Worm (Caenorhabditis elegans) whole organism, L2 larva: Measurements from ENCODE around the gene lpin-1.

Experiments
- F13H6.1 ChIP-seq: sonication (generic microtip); optimal IDR thresholded peaks from 2 replicates; lab custom pipeline; 2016; ENCODE audit warnings: missing genetic modification characterization, missing compliant biosample characterization
- R02D3.7 ChIP-seq: fragments of 150-350 bp; optimal IDR thresholded peaks from 2 replicates; lab custom pipeline; 2014; ENCODE audit warnings: missing biosample characterization, missing genetic modification characterization
- Y55F3AM.14 ChIP-seq: fragments of 200-800 bp; sonication (Bioruptor generic); optimal IDR thresholded peaks from 2 replicates; lab custom pipeline; 2018; ENCODE audit warnings: mild to moderate bottlenecking, missing genetic modification characterization, missing compliant biosample characterization
- ZK546.5 ChIP-seq: sonication (generic microtip); optimal IDR thresholded peaks from 2 replicates; lab custom pipeline; 2017; ENCODE audit warnings: missing biosample characterization, missing genetic modification characterization
- alr-1 ChIP-seq: fragments of 150-350 bp; optimal IDR thresholded peaks from 2 replicates; lab custom pipeline; 2014; ENCODE audit warnings: missing biosample characterization, missing genetic modification characterization
- ama-1 ChIP-seq: fragments of 150-350 bp; optimal IDR thresholded peaks from 2 replicates; lab custom pipeline; 2018; ENCODE audit warnings: inconsistent platforms
- ceh-82 ChIP-seq: fragments of 150-350 bp; optimal IDR thresholded peaks from 2 replicates; lab custom pipeline; 2014; ENCODE audit warnings: missing biosample characterization, missing genetic modification characterization
- crh-2 ChIP-seq: sonication (generic microtip); optimal IDR thresholded peaks from 2 replicates; lab custom pipeline; 2017; ENCODE audit warnings: missing biosample characterization, missing genetic modification characterization
- dmd-4 ChIP-seq: sonication (generic microtip); optimal IDR thresholded peaks from 2 replicates; lab custom pipeline; 2017; ENCODE audit warnings: missing biosample characterization, missing genetic modification characterization
- egl-27 ChIP-seq: sonication (generic microtip); optimal IDR thresholded peaks from 3 replicates; lab custom pipeline; 2017; ENCODE audit warnings: missing biosample characterization, missing genetic modification reagents, missing genetic modification characterization
- elt-1 ChIP-seq: fragments of 150-350 bp; optimal IDR thresholded peaks from 2 replicates; lab custom pipeline; 2014; ENCODE audit warnings: missing biosample characterization, missing genetic modification characterization
- elt-3 ChIP-seq: sonication (generic microtip); optimal IDR thresholded peaks from 2 replicates; lab custom pipeline; 2017; ENCODE audit warnings: missing biosample characterization, missing genetic modification characterization
- fos-1 ChIP-seq: fragments of 150-350 bp; optimal IDR thresholded peaks from 2 replicates; lab custom pipeline; 2014; ENCODE audit warnings: missing biosample characterization, missing genetic modification characterization
- gmeb-1 ChIP-seq: fragments of 150-350 bp; optimal IDR thresholded peaks from 2 replicates; lab custom pipeline; 2014; ENCODE audit warnings: missing biosample characterization, missing genetic modification characterization
- lin-13 ChIP-seq: fragments of 150-350 bp; optimal IDR thresholded peaks from 2 replicates; lab custom pipeline; 2014; ENCODE audit warnings: missing biosample characterization, missing genetic modification reagents, missing genetic modification characterization
- lin-39 ChIP-seq: fragments of 150-350 bp; optimal IDR thresholded peaks from 2 replicates; lab custom pipeline; 2014; ENCODE audit warnings: missing biosample characterization, missing genetic modification reagents, missing genetic modification characterization
- lsy-2 ChIP-seq, 2 experiments: fragments of 150-350 bp in 1 of 2; sonication (generic microtip) in 1 of 2; optimal IDR thresholded peaks; 2 replicates each; lab custom pipeline; 2014 to 2017; ENCODE audit warnings: missing biosample characterization in 2 of 2, missing genetic modification characterization in 2 of 2
- mdl-1 ChIP-seq, 2 experiments: fragments of 150-350 bp in 1 of 2; sonication (generic microtip) in 1 of 2; optimal IDR thresholded peaks; 2 replicates each; lab custom pipeline; 2017; ENCODE audit warnings: missing biosample characterization in 2 of 2, missing genetic modification characterization in 2 of 2
- nhr-11 ChIP-seq: fragments of 150-350 bp; optimal IDR thresholded peaks from 2 replicates; lab custom pipeline; 2014; ENCODE audit warnings: missing biosample characterization, missing genetic modification characterization
- nhr-129 ChIP-seq: fragments of 150-350 bp; optimal IDR thresholded peaks from 2 replicates; lab custom pipeline; 2014; ENCODE audit warnings: missing biosample characterization, missing genetic modification characterization
- nhr-21 ChIP-seq: fragments of 150-350 bp; optimal IDR thresholded peaks from 2 replicates; lab custom pipeline; 2014; ENCODE audit warnings: missing biosample characterization, missing genetic modification characterization
- nhr-23 ChIP-seq: fragments of 150-350 bp; optimal IDR thresholded peaks from 2 replicates; lab custom pipeline; 2014; ENCODE audit warnings: missing biosample characterization, missing genetic modification reagents, missing genetic modification characterization
- nhr-25 ChIP-seq: fragments of 150-350 bp; sonication (generic microtip); optimal IDR thresholded peaks from 3 replicates; lab custom pipeline; 2014; ENCODE audit warnings: missing biosample characterization, missing genetic modification characterization
- nhr-6 ChIP-seq: fragments of 150-350 bp; optimal IDR thresholded peaks from 2 replicates; lab custom pipeline; 2014; ENCODE audit warnings: missing biosample characterization, missing genetic modification characterization
- peb-1 ChIP-seq: fragments of 150-350 bp; optimal IDR thresholded peaks from 2 replicates; lab custom pipeline; 2014; ENCODE audit warnings: missing biosample characterization, missing genetic modification characterization
- skn-1 ChIP-seq: sonication (generic microtip); optimal IDR thresholded peaks from 2 replicates; lab custom pipeline; 2017; ENCODE audit warnings: missing biosample characterization, missing genetic modification characterization
- sma-3 ChIP-seq: sonication (generic microtip); optimal IDR thresholded peaks from 2 replicates; lab custom pipeline; 2016; ENCODE audit warnings: missing genetic modification reagents, missing genetic modification characterization, missing compliant biosample characterization
- sma-9 ChIP-seq, 2 experiments: fragments of 150-350 bp in 1 of 2; sonication (generic microtip) in 1 of 2; optimal IDR thresholded peaks; 2 replicates each; lab custom pipeline; 2014 to 2016; ENCODE audit warnings: missing genetic modification characterization in 2 of 2, mild to moderate bottlenecking in 1 of 2, missing biosample characterization in 1 of 2, missing compliant biosample characterization in 1 of 2, missing genetic modification reagents in 1 of 2, moderate library complexity in 1 of 2
- snpc-4 ChIP-seq: fragments of 150-350 bp; optimal IDR thresholded peaks from 2 replicates; lab custom pipeline; 2014; ENCODE audit warnings: missing biosample characterization, missing genetic modification characterization
- unc-39 ChIP-seq: fragments of 150-350 bp; optimal IDR thresholded peaks from 2 replicates; lab custom pipeline; 2014; ENCODE audit warnings: missing biosample characterization, missing genetic modification characterization
- unc-55 ChIP-seq: fragments of 150-350 bp; sonication (generic microtip); optimal IDR thresholded peaks from 3 replicates; lab custom pipeline; 2014; ENCODE audit warnings: missing biosample characterization, missing genetic modification reagents, missing genetic modification characterization
- ztf-1 ChIP-seq: fragments of 200-800 bp; sonication (Bioruptor generic); conservative IDR thresholded peaks from 2 replicates; pipeline ENCODE4 v1.3.6; 2022; ENCODE audit warnings: missing genetic modification characterization, missing compliant biosample characterization
- ztf-11 ChIP-seq: sonication (generic microtip); optimal IDR thresholded peaks from 2 replicates; lab custom pipeline; 2017; ENCODE audit warnings: missing biosample characterization, missing genetic modification characterization
- ztf-4 ChIP-seq: fragments of 150-350 bp; optimal IDR thresholded peaks from 2 replicates; lab custom pipeline; 2014; ENCODE audit warnings: missing biosample characterization, missing genetic modification characterization

Gene lpin-1

DNA sequence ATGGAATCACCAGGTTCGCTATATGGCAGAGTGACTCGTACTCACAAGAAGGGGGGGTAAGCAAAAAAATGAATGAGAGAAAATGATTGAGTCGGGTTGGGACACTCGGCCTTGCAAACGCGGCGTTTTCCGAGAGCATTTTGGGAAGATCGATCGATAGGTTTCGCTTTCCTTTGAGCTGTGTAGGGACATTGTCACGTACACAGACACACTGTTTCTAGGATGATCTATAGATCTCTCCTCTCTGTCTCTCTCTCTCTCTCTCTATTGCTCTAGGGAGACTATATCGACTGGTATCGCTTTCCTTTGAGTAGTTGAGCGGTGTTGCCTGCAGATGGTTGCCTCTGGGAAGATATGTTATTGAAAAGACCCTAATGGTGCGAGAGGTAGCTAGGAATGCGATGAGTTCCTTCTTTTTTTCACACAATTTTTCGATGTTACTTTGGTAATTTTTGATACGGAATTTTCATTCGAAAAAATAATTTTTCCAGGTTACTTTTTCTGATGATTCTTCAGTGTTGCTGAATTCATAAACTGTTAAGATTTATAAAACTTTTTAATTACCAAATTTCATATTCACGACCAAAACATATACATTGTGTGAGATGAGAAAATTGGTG lies 4.1 kb downstream of the lpin-1 start, which contains the start of gene H37A05.4:
TSS of gene H37A05.4 (minus strand) at position 51 of the 620 bp plus-strand sequence.
- TF ChIP-seq nhr-129 (tag; lab: Kevin White, UChicago) (no peak), ztf-4 (tag; lab: Kevin White, UChicago) (peak; percentile 75), ama-1 (lab: Kevin White, UChicago) (peak; percentile 22), ztf-1 (GFP tag; lab: Robert Waterston, UW) (0 out of 2 replicates have a peak, but pooled peaks have one; percentile 20), elt-1 (tag; lab: Kevin White, UChicago) (no peak), lin-13 (GFP tag; lab: Kevin White, UChicago) (peak; percentile 8), snpc-4 (tag; lab: Kevin White, UChicago) (no peak), Y55F3AM.14 (GFP tag; lab: Kevin White, UChicago) (peak; percentile 10), nhr-25 (peak; percentile 53), sma-3 (GFP tag; lab: Kevin White, UChicago) (peak; percentile 44)

DNA sequence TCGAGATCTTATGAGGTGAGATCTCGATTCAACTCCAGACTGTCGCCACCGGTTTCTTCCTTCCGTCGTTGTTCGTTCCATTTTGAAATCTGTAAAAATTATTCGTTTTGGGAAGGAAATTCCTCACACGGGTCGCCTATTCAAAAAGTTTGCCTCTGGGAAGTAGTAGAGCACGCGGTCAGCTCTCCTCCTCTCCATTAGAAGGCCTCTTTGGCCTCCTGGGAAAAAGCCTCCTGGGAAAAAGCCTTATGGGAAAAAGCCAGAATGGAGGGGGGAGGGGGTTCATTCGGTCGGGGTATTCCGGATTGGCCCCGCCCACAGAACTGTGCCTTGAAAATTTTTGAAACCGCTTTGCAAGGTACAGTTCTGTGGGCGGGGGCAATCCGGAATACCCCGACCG lies 6.3 kb downstream of the lpin-1 start:
- TF ChIP-seq nhr-23 (tag; lab: Kevin White, UChicago) (no peak), F13H6.1 (no peak), ama-1 (lab: Kevin White, UChicago) (no peak), nhr-21 (tag; lab: Kevin White, UChicago) (no peak), sma-9 (GFP tag; optimal IDR thresholded peaks at IDR 0.05; lab: Kevin White, UChicago) (no peak), sma-9 (tag; optimal IDR thresholded peaks at IDR 0.05; lab: Kevin White, UChicago) (no peak), ztf-11 (tag; lab: Kevin White, UChicago) (no peak), mdl-1 (tag; optimal IDR thresholded peaks at IDR 0.05; lab: Kevin White, UChicago) (no peak), nhr-11 (no peak), dmd-4 (no peak), elt-3 (tag; lab: Kevin White, UChicago) (no peak), skn-1 (tag; lab: Kevin White, UChicago) (no peak)

DNA sequence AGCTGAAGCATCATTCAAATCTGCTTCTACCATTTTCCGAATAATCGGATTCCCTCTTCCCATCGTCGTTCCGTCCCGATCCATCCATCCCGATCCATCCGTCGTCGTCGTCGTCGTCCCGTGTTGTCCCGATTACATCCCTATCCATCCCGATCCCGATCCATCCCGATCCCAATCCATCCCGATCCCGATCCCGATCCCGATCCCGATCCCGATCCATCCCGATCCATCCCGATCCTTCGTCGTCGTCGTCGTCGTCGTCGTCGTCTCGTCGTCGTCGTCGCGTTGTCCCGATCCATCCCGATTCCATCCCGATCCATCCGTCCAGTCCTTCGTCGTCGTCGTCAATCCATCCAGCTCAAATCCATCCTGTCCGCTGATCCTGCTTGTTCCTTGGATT lies 6.7 kb downstream of the lpin-1 start:
- TF ChIP-seq nhr-129 (tag; lab: Kevin White, UChicago) (no peak), skn-1 (tag; lab: Kevin White, UChicago) (no peak), nhr-11 (no peak), elt-3 (tag; lab: Kevin White, UChicago) (no peak), egl-27 (no peak), alr-1 (tag; lab: Kevin White, UChicago) (no peak), nhr-25 (no peak), ztf-4 (tag; lab: Kevin White, UChicago) (no peak), lsy-2 (tag; optimal IDR thresholded peaks at IDR 0.05; lab: Kevin White, UChicago) (no peak), elt-1 (tag; lab: Kevin White, UChicago) (no peak), unc-55 (GFP tag; lab: Kevin White, UChicago) (no peak), R02D3.7 (tag; lab: Kevin White, UChicago) (no peak), unc-39 (tag; lab: Kevin White, UChicago) (no peak), lin-39 (tag; lab: Kevin White, UChicago) (no peak), peb-1 (tag; lab: Kevin White, UChicago) (no peak)

DNA sequence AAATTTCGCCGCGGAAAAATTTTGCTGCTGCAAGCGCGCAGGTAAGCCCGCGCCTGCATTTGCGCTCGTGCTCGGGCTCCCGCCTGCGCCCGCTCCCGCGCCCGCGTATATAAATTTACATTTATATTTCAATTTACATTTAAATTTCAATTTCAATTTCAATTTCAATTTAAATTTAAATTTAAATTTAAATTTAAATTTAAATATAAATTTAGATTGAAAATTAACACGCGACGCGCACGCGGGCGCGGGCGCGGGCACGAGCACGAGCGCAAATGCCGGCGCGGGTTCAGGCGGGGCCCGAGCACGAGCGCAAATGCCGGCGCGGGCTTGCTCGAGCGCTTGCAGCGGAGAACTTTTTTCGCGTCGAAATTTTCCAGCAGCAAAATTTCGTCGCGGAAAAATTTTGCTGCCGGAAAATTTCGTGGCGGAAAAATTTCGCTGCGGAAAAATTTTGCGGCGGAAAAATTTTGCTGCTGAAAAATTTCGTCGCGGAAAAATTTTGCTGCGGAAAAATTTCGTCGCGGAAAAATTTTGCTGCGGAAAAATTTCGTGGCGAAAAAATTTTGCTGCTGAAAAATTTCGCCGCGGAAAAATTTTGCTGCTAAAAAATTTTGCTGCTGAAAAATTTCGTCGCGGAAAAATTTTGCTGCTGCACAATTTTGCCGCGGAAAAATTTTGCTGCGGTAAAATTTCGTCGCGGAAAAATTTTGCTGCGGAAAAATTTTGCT lies 7.9 kb downstream of the lpin-1 start:
- TF ChIP-seq nhr-129 (tag; lab: Kevin White, UChicago) (no peak), crh-2 (tag; lab: Kevin White, UChicago) (no peak), ceh-82 (tag; lab: Kevin White, UChicago) (no peak), gmeb-1 (no peak), nhr-6 (tag; lab: Kevin White, UChicago) (no peak), fos-1 (tag; lab: Kevin White, UChicago) (no peak), elt-3 (tag; lab: Kevin White, UChicago) (no peak), ZK546.5 (tag; lab: Kevin White, UChicago) (no peak), peb-1 (tag; lab: Kevin White, UChicago) (no peak), lsy-2 (tag; optimal IDR thresholded peaks at IDR 0.05; lab: Kevin White, UChicago) (no peak)
